Worm (Caenorhabditis elegans) whole organism, midembryonic: Measurements from ENCODE around the gene srlf-11.

Source experiments
- flt-1 ChIP-seq: fragments of 200-800 bp; sonication (Bioruptor generic); IDR thresholded peaks from 2 replicates; pipeline ENCODE4 v1.3.6; 2022; ENCODE audit warnings: missing genetic modification characterization, missing compliant biosample characterization
- med-1 ChIP-seq: sonication (generic microtip); optimal IDR thresholded peaks from 2 replicates; lab custom pipeline; 2017; ENCODE audit warnings: missing genetic modification characterization, mild to moderate bottlenecking, missing compliant biosample characterization, antibody characterized with exemption, missing genetic modification reagents; ENCODE audit not compliant: insufficient read depth
- ref-1 ChIP-seq: fragments of 200-800 bp; sonication (Bioruptor generic); conservative IDR thresholded peaks from 2 replicates; pipeline ENCODE4 v1.3.6; 2022; ENCODE audit warnings: missing genetic modification reagents, missing genetic modification characterization, missing compliant biosample characterization
- ztf-23 ChIP-seq: fragments of 200-800 bp; sonication (Bioruptor generic); IDR thresholded peaks from 2 replicates; pipeline ENCODE4 v1.3.6; 2022; ENCODE audit warnings: missing genetic modification reagents, missing genetic modification characterization, missing compliant biosample characterization

ce11 chrIV:10858300-10859016 lies 27.4 kb downstream of the srlf-11 start, which contains the start of the genes T11G6.2 and hars-1:
- TF ChIP-seq flt-1 (GFP tag; lab: Robert Waterston, UW), result no peak
- no peak for TF ChIP-seq med-1
- TF ChIP-seq ztf-23 (GFP tag; lab: Robert Waterston, UW), result no peak
- TF ChIP-seq ref-1 (GFP tag; lab: Robert Waterston, UW), result no peak
